Fruit fly (Drosophila melanogaster) whole organism, embryonic: ENCODE measurements around the gene Cpr66Cb.

ENCODE experiments used
- CG10209 ChIP-seq: fragments of 200-800 bp; sonication (Bioruptor generic); optimal IDR thresholded peaks from 3 replicates; lab custom pipeline; 2017; ENCODE audit warnings: missing biosample characterization, mild to moderate bottlenecking, missing genetic modification characterization, missing genetic modification reagents
- CG10462 ChIP-seq: fragments of 200-800 bp; sonication (Bioruptor generic); optimal IDR thresholded peaks from 2 replicates; lab custom pipeline; 2016; ENCODE audit warnings: missing biosample characterization, missing genetic modification characterization
- CG10543 ChIP-seq: fragments of 200-800 bp; sonication (Bioruptor generic); optimal IDR thresholded peaks from 3 replicates; lab custom pipeline; 2017; ENCODE audit warnings: missing biosample characterization, mild to moderate bottlenecking, missing genetic modification characterization, moderate library complexity
- CG10565 ChIP-seq: fragments of 200-800 bp; sonication (Bioruptor generic); optimal IDR thresholded peaks from 3 replicates; lab custom pipeline; 2016; ENCODE audit warnings: missing biosample characterization, mild to moderate bottlenecking, missing genetic modification characterization
- CG10979 ChIP-seq: fragments of 200-800 bp; sonication (Bioruptor generic); optimal IDR thresholded peaks from 2 replicates; lab custom pipeline; 2018; ENCODE audit warnings: missing biosample characterization, mild to moderate bottlenecking, missing genetic modification characterization, moderate library complexity
- CG11398 ChIP-seq: fragments of 200-800 bp; sonication (Bioruptor generic); optimal IDR thresholded peaks from 2 replicates; lab custom pipeline; 2016; ENCODE audit warnings: missing biosample characterization, missing genetic modification characterization
- CG12659 ChIP-seq: fragments of 200-800 bp; sonication (Bioruptor generic); optimal IDR thresholded peaks from 3 replicates; lab custom pipeline; 2017; ENCODE audit warnings: mild to moderate bottlenecking, missing biosample characterization, missing genetic modification reagents, missing genetic modification characterization
- CG12744 ChIP-seq: fragments of 200-800 bp; sonication (Bioruptor generic); optimal IDR thresholded peaks from 2 replicates; lab custom pipeline; 2016; ENCODE audit warnings: missing biosample characterization, missing genetic modification characterization
- CG12942 ChIP-seq: fragments of 200-800 bp; sonication (Bioruptor generic); optimal IDR thresholded peaks from 3 replicates; lab custom pipeline; 2016; ENCODE audit warnings: missing biosample characterization, missing genetic modification characterization
- CG13123 ChIP-seq: fragments of 200-800 bp; sonication (Bioruptor generic); optimal IDR thresholded peaks from 2 replicates; lab custom pipeline; 2016; ENCODE audit warnings: missing biosample characterization, missing genetic modification characterization
- CG15479 ChIP-seq: fragments of 200-800 bp; sonication (Bioruptor generic); optimal IDR thresholded peaks from 3 replicates; lab custom pipeline; 2019; ENCODE audit warnings: missing biosample characterization, mild to moderate bottlenecking, missing genetic modification characterization, moderate library complexity
- CG15696 ChIP-seq: fragments of 200-800 bp; sonication (Bioruptor generic); optimal IDR thresholded peaks from 2 replicates; lab custom pipeline; 2019; ENCODE audit warnings: missing biosample characterization, mild to moderate bottlenecking, missing genetic modification characterization, moderate library complexity
- CG1603 ChIP-seq: fragments of 200-800 bp; sonication (Bioruptor generic); optimal IDR thresholded peaks from 2 replicates; lab custom pipeline; 2019; ENCODE audit warnings: missing biosample characterization, mild to moderate bottlenecking, missing genetic modification characterization, moderate library complexity
- CG17186 ChIP-seq: fragments of 200-800 bp; sonication (Bioruptor generic); optimal IDR thresholded peaks from 3 replicates; lab custom pipeline; 2017; ENCODE audit warnings: missing biosample characterization, missing genetic modification reagents, missing genetic modification characterization
- CG17328 ChIP-seq: fragments of 200-800 bp; sonication (Bioruptor generic); IDR thresholded peaks from 2 replicates; pipeline ENCODE4 v1.3.6; 2022; ENCODE audit warnings: missing biosample characterization, missing genetic modification characterization
- CG17359 ChIP-seq: fragments of 200-800 bp; sonication (Bioruptor generic); optimal IDR thresholded peaks from 3 replicates; lab custom pipeline; 2018; ENCODE audit warnings: missing biosample characterization, mild to moderate bottlenecking, missing genetic modification characterization, moderate library complexity
- CG3838 ChIP-seq: fragments of 200-800 bp; sonication (Bioruptor generic); optimal IDR thresholded peaks from 3 replicates; lab custom pipeline; 2016; ENCODE audit warnings: missing biosample characterization, missing genetic modification characterization
- CG4404 ChIP-seq: fragments of 200-800 bp; sonication (Bioruptor generic); IDR thresholded peaks from 2 replicates; pipeline ENCODE4 v1.3.6; 2022; ENCODE audit warnings: missing biosample characterization, missing genetic modification characterization
- CG6813 ChIP-seq: fragments of 200-800 bp; sonication (Bioruptor generic); optimal IDR thresholded peaks from 2 replicates; lab custom pipeline; 2017; ENCODE audit warnings: missing biosample characterization, missing genetic modification characterization, mild to moderate bottlenecking, moderate library complexity, missing genetic modification reagents
- CG9727 ChIP-seq: fragments of 200-800 bp; sonication (Bioruptor generic); optimal IDR thresholded peaks from 3 replicates; lab custom pipeline; 2017; ENCODE audit warnings: missing biosample characterization, mild to moderate bottlenecking, missing genetic modification characterization
- CG9797 ChIP-seq: fragments of 200-800 bp; sonication (Bioruptor generic); optimal IDR thresholded peaks from 3 replicates; lab custom pipeline; 2018; ENCODE audit warnings: missing biosample characterization, mild to moderate bottlenecking, missing genetic modification characterization
- CoRest ChIP-seq: fragments of 200-800 bp; sonication (Bioruptor generic); optimal IDR thresholded peaks from 3 replicates; lab custom pipeline; 2018; ENCODE audit warnings: missing biosample characterization, mild to moderate bottlenecking, missing genetic modification characterization, moderate library complexity
- Deaf1 ChIP-seq: fragments of 200-800 bp; optimal IDR thresholded peaks from 3 replicates; lab custom pipeline; 2019; ENCODE audit warnings: missing biosample characterization, mild to moderate bottlenecking, missing genetic modification characterization, moderate library complexity
- Doc2 ChIP-seq: fragments of 200-800 bp; sonication (Bioruptor generic); IDR thresholded peaks from 2 replicates; pipeline ENCODE4 v1.3.6; 2022; ENCODE audit warnings: missing biosample characterization, missing genetic modification characterization
- Doc3 ChIP-seq: fragments of 200-800 bp; sonication (Bioruptor generic); IDR thresholded peaks from 3 replicates; pipeline ENCODE4 v1.3.6; 2022; ENCODE audit warnings: missing biosample characterization, missing genetic modification characterization; ENCODE audit not compliant: partially characterized antibody
- Drgx ChIP-seq: fragments of 200-800 bp; sonication (Bioruptor generic); IDR thresholded peaks from 2 replicates; pipeline ENCODE4 v1.3.6; 2022; ENCODE audit warnings: missing biosample characterization, missing genetic modification characterization
- Fer1 ChIP-seq: fragments of 200-800 bp; sonication (Bioruptor generic); optimal IDR thresholded peaks from 2 replicates; lab custom pipeline; 2017; ENCODE audit warnings: missing biosample characterization, mild to moderate bottlenecking, missing genetic modification characterization
- Fer3 ChIP-seq: fragments of 200-800 bp; sonication (Bioruptor generic); optimal IDR thresholded peaks from 2 replicates; lab custom pipeline; 2018; ENCODE audit warnings: missing biosample characterization, mild to moderate bottlenecking, missing genetic modification characterization, moderate library complexity
- Jarid2 ChIP-seq: fragments of 200-800 bp; sonication (Bioruptor generic); optimal IDR thresholded peaks from 3 replicates; lab custom pipeline; 2017; ENCODE audit warnings: mild to moderate bottlenecking, missing biosample characterization, missing genetic modification reagents, missing genetic modification characterization
- Nf-YC ChIP-seq: fragments of 200-800 bp; optimal IDR thresholded peaks from 3 replicates; lab custom pipeline; 2019; ENCODE audit warnings: missing biosample characterization, mild to moderate bottlenecking, missing genetic modification characterization, moderate library complexity
- Vsx1 ChIP-seq: fragments of 200-800 bp; sonication (Bioruptor generic); optimal IDR thresholded peaks from 2 replicates; lab custom pipeline; 2017; ENCODE audit warnings: missing biosample characterization, mild to moderate bottlenecking, missing genetic modification characterization, missing genetic modification reagents
- amos ChIP-seq: fragments of 200-800 bp; sonication (Bioruptor generic); IDR thresholded peaks from 2 replicates; pipeline ENCODE4 v1.3.6; 2022; ENCODE audit warnings: missing biosample characterization, missing genetic modification characterization; ENCODE audit not compliant: partially characterized antibody
- gsb-n ChIP-seq: fragments of 200-800 bp; sonication (Bioruptor generic); optimal IDR thresholded peaks from 3 replicates; lab custom pipeline; 2018; ENCODE audit warnings: missing biosample characterization, mild to moderate bottlenecking, missing genetic modification characterization
- hb ChIP-seq: fragments of 200-800 bp; sonication (Bioruptor generic); IDR thresholded peaks from 3 replicates; pipeline ENCODE4 v1.3.6; 2022; ENCODE audit warnings: missing biosample characterization, missing genetic modification characterization; ENCODE audit not compliant: partially characterized antibody
- her ChIP-seq: fragments of 200-800 bp; sonication (Bioruptor generic); optimal IDR thresholded peaks from 2 replicates; lab custom pipeline; 2016; ENCODE audit warnings: missing biosample characterization, missing genetic modification characterization
- nom ChIP-seq: fragments of 200-800 bp; sonication (Bioruptor generic); optimal IDR thresholded peaks from 2 replicates; lab custom pipeline; 2017; ENCODE audit warnings: missing biosample characterization, missing genetic modification characterization, mild to moderate bottlenecking, moderate library complexity, missing genetic modification reagents
- ranshi ChIP-seq: fragments of 200-800 bp; sonication (Bioruptor generic); IDR thresholded peaks from 2 replicates; pipeline ENCODE4 v1.3.6; 2022; ENCODE audit warnings: missing biosample characterization, missing genetic modification characterization
- sc ChIP-seq, 3 experiments: fragments of >200 bp in 2 of 3; fragments of 200-800 bp in 1 of 3; sonication (Bioruptor generic) in 1 of 3; optimal IDR thresholded peaks; 2 replicates in 2 of 3; 3 replicates in 1 of 3; lab custom pipeline; 2017; ENCODE audit warnings: mild to moderate bottlenecking in 1 of 3, missing biosample characterization in 1 of 3, missing genetic modification characterization in 1 of 3, missing genetic modification reagents in 1 of 3
- sisA ChIP-seq: fragments of 200-800 bp; sonication (Bioruptor generic); IDR thresholded peaks from 2 replicates; pipeline ENCODE4 v1.3.6; 2022; ENCODE audit warnings: missing biosample characterization, missing genetic modification characterization
- sna ChIP-seq: fragments of 200-800 bp; sonication (Bioruptor generic); IDR thresholded peaks from 2 replicates; pipeline ENCODE4 v1.3.6; 2022; ENCODE audit warnings: missing biosample characterization, missing genetic modification characterization; ENCODE audit not compliant: partially characterized antibody
- sob ChIP-seq: fragments of 200-800 bp; sonication (Bioruptor generic); IDR thresholded peaks from 2 replicates; pipeline ENCODE4 v1.3.6; 2022; ENCODE audit warnings: missing biosample characterization, missing genetic modification characterization
- sr ChIP-seq: fragments of 200-800 bp; sonication (Bioruptor generic); IDR thresholded peaks from 3 replicates; pipeline ENCODE4 v1.3.6; 2022; ENCODE audit warnings: missing biosample characterization, missing genetic modification characterization
- ttk ChIP-seq: fragments of 200-800 bp; sonication (Bioruptor generic); IDR thresholded peaks from 2 replicates; pipeline ENCODE4 v2.1.2; 2022; ENCODE audit warnings: missing biosample characterization, missing genetic modification characterization
- unpg ChIP-seq: fragments of 200-800 bp; sonication (Bioruptor generic); optimal IDR thresholded peaks from 3 replicates; lab custom pipeline; 2018; ENCODE audit warnings: missing biosample characterization, mild to moderate bottlenecking, missing genetic modification characterization, moderate library complexity
- wdn ChIP-seq: fragments of 200-800 bp; sonication (Bioruptor generic); IDR thresholded peaks from 2 replicates; pipeline ENCODE4 v1.3.6; 2022; ENCODE audit warnings: missing biosample characterization, missing genetic modification characterization

Cpr66Cb gene

dm6 chr3L:8338921-8339320 is 2.4 kb downstream of the Cpr66Cb start, which contains the start of gene Pex2 (continued):
- TF ChIP-seq CG12942 (GFP tag; lab: Kevin White, UChicago) (no peak), CG10462 (GFP tag; lab: Kevin White, UChicago) (no peak), Jarid2 (GFP tag; lab: Kevin White, UChicago) (no peak), CG12659 (GFP tag; lab: Kevin White, UChicago) (peak; percentile 52), CG10543 (GFP tag; lab: Kevin White, UChicago) (no peak), CG10979 (tag; lab: Kevin White, UChicago) (no peak), Doc2 (GFP tag; lab: Robert Waterston, UW) (no peak), CG12744 (GFP tag; lab: Kevin White, UChicago) (no peak), sc (optimal IDR thresholded peaks at IDR 0.05; lab: Kevin White, UChicago) (no peak), sc (GFP tag; optimal IDR thresholded peaks at IDR 0.05; lab: Kevin White, UChicago) (no peak), Drgx (GFP tag; lab: Robert Waterston, UW) (0 out of 2 replicates have a peak, but pooled peaks have one; percentile 23), Vsx1 (GFP tag; lab: Kevin White, UChicago) (peak; percentile 2), sna (peak; percentile 34; the same call in 1 of the 2 replicates)

dm6 chr3L:8340264-8341095 is 4.0 kb downstream of the Cpr66Cb start, which contains the start of the genes Prim1 and CG7083:
Gene Prim1, plus strand, starts transcription at chr3L:8340314.
Gene CG7083, plus strand, starts transcription at chr3L:8340785.
- TF ChIP-seq sisA (GFP tag; lab: Robert Waterston, UW) (0 out of 2 replicates have a peak, but pooled peaks have one; percentile 22), ttk (0 out of 2 replicates have a peak, but pooled peaks have one; percentile 19), sob (GFP tag; lab: Robert Waterston, UW) (0 out of 2 replicates have a peak, but pooled peaks have one; percentile 42), CG11398 (GFP tag; lab: Kevin White, UChicago) (peak; percentile 11), CG15479 (GFP tag; lab: Kevin White, UChicago) (peak; percentile 33), CG1603 (tag; lab: Kevin White, UChicago) (peak; percentile 87), her (GFP tag; lab: Kevin White, UChicago) (peak; percentile 61), CG17328 (GFP tag; lab: Robert Waterston, UW) (peak; percentile 52), CG17186 (GFP tag; lab: Kevin White, UChicago) (peak; percentile 81), CG12659 (GFP tag; lab: Kevin White, UChicago) (peak; percentile 47), nom (GFP tag; lab: Kevin White, UChicago) (peak; percentile 39), CG15696 (peak; percentile 49), CG3838 (GFP tag; lab: Kevin White, UChicago) (no peak), sr (no peak), CG17359 (tag; lab: Kevin White, UChicago) (peak; percentile 26), CG10209 (GFP tag; lab: Kevin White, UChicago) (peak; percentile 62), hb (GFP tag; lab: Robert Waterston, UW) (no peak), wdn (GFP tag; lab: Robert Waterston, UW) (peak; percentile 37; the same call in 1 of the 2 replicates), CG13123 (GFP tag; lab: Kevin White, UChicago) (peak; percentile 39), Nf-YC (tag; lab: Kevin White, UChicago) (peak; percentile 47), Fer1 (GFP tag; lab: Kevin White, UChicago) (peak; percentile 59), CG6813 (GFP tag; lab: Kevin White, UChicago) (peak; percentile 26), Deaf1 (tag; lab: Kevin White, UChicago) (no peak), Doc3 (GFP tag; lab: Robert Waterston, UW) (peak; percentile 34; the same call in 1 of the 3 replicates), CG9797 (peak; percentile 19), amos (GFP tag; lab: Robert Waterston, UW) (peak; percentile 13; the same call in 1 of the 2 replicates), unpg (GFP tag; lab: Kevin White, UChicago) (peak; percentile 63), ranshi (GFP tag; lab: Robert Waterston, UW) (0 out of 2 replicates have a peak, but pooled peaks have one; percentile 41), Fer3 (peak; percentile 32), CG4404 (GFP tag; lab: Robert Waterston, UW) (no peak), CoRest (tag; lab: Kevin White, UChicago) (peak; percentile 71), CG9727 (peak; percentile 66), gsb-n (tag; lab: Kevin White, UChicago) (peak; percentile 29), CG10565 (no peak)
